Worm (Caenorhabditis elegans): ENCODE results near the gene usp-39.

- TF ChIP-seq gmeb-2 (tag; optimal IDR thresholded peaks at IDR 0.05) (no peak), ttx-3 (tag; optimal IDR thresholded peaks at IDR 0.05) (no peak), ceh-18 (tag; optimal IDR thresholded peaks at IDR 0.05) (no peak), ceh-22 (tag; optimal IDR thresholded peaks at IDR 0.05) (no peak), F13H6.1 (tag; optimal IDR thresholded peaks at IDR 0.05) (no peak), ceh-34 (tag; optimal IDR thresholded peaks at IDR 0.05) (no peak)
These were observed 45.3 kb downstream of the usp-39 start, which contains the start of gene sri-38 for ce11 chrII:2610202-2610912.

Measured in whole organism, late embryonic.